Worm (Caenorhabditis elegans): ENCODE results near the gene F35A5.2.

ce11 chrX:3768717-3769116 lies 36.2 kb upstream of the F35A5.2 start, which contains the start of gene F47B7.5:
- TF ChIP-seq unc-62 (GFP tag; optimal IDR thresholded peaks at IDR 0.05): no peak
- TF ChIP-seq ceh-43 (GFP tag; optimal IDR thresholded peaks at IDR 0.05): no peak
- TF ChIP-seq nhr-237 (tag; optimal IDR thresholded peaks at IDR 0.05): no peak
- TF ChIP-seq ztf-11 (tag; optimal IDR thresholded peaks at IDR 0.05): no peak
- no peak for TF ChIP-seq unc-120 (tag; optimal IDR thresholded peaks at IDR 0.05; ENCODE audit: poor library complexity, severe bottlenecking)
- no peak for TF ChIP-seq elt-3 (tag; optimal IDR thresholded peaks at IDR 0.05)
- TF ChIP-seq blmp-1 (tag; optimal IDR thresholded peaks at IDR 0.05): no peak

All from whole organism, mixed stage, embryonic.